Fruit fly (Drosophila melanogaster) whole organism, pupa: ENCODE data around the gene porin.
A peak's percentile ranks its signal among the peaks of the same experiment; 100 is the strongest.

ENCODE experiments used
- CG10348 ChIP-seq: fragments of 200-800 bp; sonication (Bioruptor generic); IDR thresholded peaks from 2 replicates; pipeline ENCODE4 v1.3.6; 2022; ENCODE audit warnings: missing biosample characterization, missing genetic modification characterization
- CG12605 ChIP-seq: fragments of 200-800 bp; sonication (Bioruptor generic); IDR thresholded peaks from 2 replicates; pipeline ENCODE4 v1.3.6; 2022; ENCODE audit warnings: missing biosample characterization, missing genetic modification characterization
- CG13204 ChIP-seq: fragments of 200-800 bp; sonication (Bioruptor generic); optimal IDR thresholded peaks from 2 replicates; lab custom pipeline; 2018; ENCODE audit warnings: missing biosample characterization, mild to moderate bottlenecking, missing genetic modification characterization, moderate library complexity
- CG14655 ChIP-seq: fragments of 200-800 bp; sonication (Bioruptor generic); optimal IDR thresholded peaks from 3 replicates; lab custom pipeline; 2017; ENCODE audit warnings: mild to moderate bottlenecking, missing biosample characterization, missing genetic modification reagents, missing genetic modification characterization
- CG15710 ChIP-seq: fragments of 200-800 bp; sonication (Bioruptor generic); optimal IDR thresholded peaks from 2 replicates; lab custom pipeline; 2018; ENCODE audit warnings: missing biosample characterization, mild to moderate bottlenecking, missing genetic modification characterization, moderate library complexity
- CG17806 ChIP-seq: fragments of 200-800 bp; sonication (Bioruptor generic); optimal IDR thresholded peaks from 2 replicates; lab custom pipeline; 2018; ENCODE audit warnings: missing biosample characterization, mild to moderate bottlenecking, missing genetic modification characterization, moderate library complexity
- CG32121 ChIP-seq: fragments of 200-800 bp; sonication (Bioruptor generic); IDR thresholded peaks from 2 replicates; pipeline ENCODE4 v1.3.6; 2022; ENCODE audit warnings: missing biosample characterization, missing genetic modification characterization
- CG34367 ChIP-seq: fragments of 200-800 bp; sonication (Bioruptor generic); optimal IDR thresholded peaks from 2 replicates; lab custom pipeline; 2018; ENCODE audit warnings: missing biosample characterization, mild to moderate bottlenecking, missing genetic modification characterization
- CG4496 ChIP-seq: fragments of 200-800 bp; sonication (Bioruptor generic); IDR thresholded peaks from 3 replicates; pipeline ENCODE4 v1.3.6; 2022; ENCODE audit warnings: missing biosample characterization, missing genetic modification characterization
- CG8159 ChIP-seq: fragments of 200-800 bp; sonication (Bioruptor generic); optimal IDR thresholded peaks from 3 replicates; lab custom pipeline; 2018; ENCODE audit warnings: missing biosample characterization, mild to moderate bottlenecking, missing genetic modification characterization, moderate library complexity
- CG8301 ChIP-seq: fragments of 200-800 bp; sonication (Bioruptor generic); optimal IDR thresholded peaks from 2 replicates; lab custom pipeline; 2018; ENCODE audit warnings: missing biosample characterization, mild to moderate bottlenecking, missing genetic modification characterization
- CG9948 ChIP-seq: fragments of 200-800 bp; sonication (Bioruptor generic); optimal IDR thresholded peaks from 2 replicates; lab custom pipeline; 2018; ENCODE audit warnings: missing biosample characterization, mild to moderate bottlenecking, missing genetic modification characterization, moderate library complexity
- D1 ChIP-seq: fragments of 200-800 bp; sonication (Bioruptor generic); optimal IDR thresholded peaks from 2 replicates; lab custom pipeline; 2018; ENCODE audit warnings: missing biosample characterization, mild to moderate bottlenecking, missing genetic modification characterization, moderate library complexity
- EcR ChIP-seq: fragments of 200-800 bp; sonication (Bioruptor generic); optimal IDR thresholded peaks from 3 replicates; lab custom pipeline; 2019; ENCODE audit warnings: missing biosample characterization, missing genetic modification characterization, mild to moderate bottlenecking, moderate library complexity, missing genetic modification reagents
- Ets98B ChIP-seq: fragments of 200-800 bp; sonication (Bioruptor generic); IDR thresholded peaks from 2 replicates; pipeline ENCODE4 v1.3.6; 2022; ENCODE audit warnings: missing biosample characterization, missing genetic modification characterization
- Pif1A ChIP-seq: fragments of 200-800 bp; sonication (Bioruptor generic); optimal IDR thresholded peaks from 3 replicates; lab custom pipeline; 2016; ENCODE audit warnings: missing biosample characterization, missing genetic modification characterization
- Pif1B ChIP-seq: fragments of 200-800 bp; sonication (Bioruptor generic); optimal IDR thresholded peaks from 3 replicates; lab custom pipeline; 2016; ENCODE audit warnings: missing biosample characterization, missing genetic modification characterization
- Snoo ChIP-seq: fragments of 200-800 bp; sonication (Bioruptor generic); optimal IDR thresholded peaks from 3 replicates; lab custom pipeline; 2017; ENCODE audit warnings: missing biosample characterization, mild to moderate bottlenecking, missing genetic modification characterization, inconsistent platforms
- fd96Ca ChIP-seq: fragments of 200-800 bp; sonication (Bioruptor generic); IDR thresholded peaks from 3 replicates; pipeline ENCODE4 v1.3.6; 2022; ENCODE audit warnings: missing biosample characterization, missing genetic modification characterization
- gl ChIP-seq: fragments of 200-800 bp; sonication (Bioruptor generic); optimal IDR thresholded peaks from 2 replicates; lab custom pipeline; 2018; ENCODE audit warnings: missing biosample characterization, mild to moderate bottlenecking, missing genetic modification characterization
- rn ChIP-seq: fragments of 200-800 bp; sonication (Bioruptor generic); IDR thresholded peaks from 2 replicates; pipeline ENCODE4 v1.3.6; 2022; ENCODE audit warnings: missing biosample characterization, missing genetic modification characterization

porin gene

dm6 chr2L:10841619-10842018, 9.0 kb downstream of the porin start:
- TF ChIP-seq D1 (tag; lab: Kevin White, UChicago) (no peak), Pif1B (GFP tag; lab: Kevin White, UChicago) (no peak), Pif1A (GFP tag; lab: Kevin White, UChicago) (no peak), CG32121 (GFP tag; lab: Robert Waterston, UW) (no peak)

dm6 chr2L:10837491-10837890, 13.2 kb downstream of the porin start, which contains the start of gene Nos:
Gene Nos (minus strand): TSS chr2L:10837511.
- TF ChIP-seq CG12605 (GFP tag; lab: Robert Waterston, UW) (peak; percentile 76), CG15710 (tag; lab: Kevin White, UChicago) (no peak), CG8159 (no peak), CG10348 (GFP tag; lab: Robert Waterston, UW) (no peak)
- TF ChIP-seq, all 21 proteins: peak for 1

- TF ChIP-seq CG34367 = no peak
These were observed 19.1 kb downstream of the porin start for dm6 chr2L:10831590-10831989.

dm6 chr2L:10822620-10823019, 28.0 kb downstream of the porin start:
- TF ChIP-seq Pif1B (GFP tag; lab: Kevin White, UChicago) (no peak), CG34367 (no peak), CG9948 (tag; lab: Kevin White, UChicago) (no peak), CG15710 (tag; lab: Kevin White, UChicago) (no peak), CG8301 (no peak), CG13204 (GFP tag; lab: Kevin White, UChicago) (no peak), CG32121 (GFP tag; lab: Robert Waterston, UW) (no peak), fd96Ca (no peak)

- TF ChIP-seq CG8301 (no peak), EcR (no peak), CG8159 (no peak), CG32121 (GFP tag; lab: Robert Waterston, UW) (no peak), CG4496 (GFP tag; lab: Robert Waterston, UW) (no peak), fd96Ca (no peak), CG17806 (tag; lab: Kevin White, UChicago) (no peak), CG34367 (no peak)
These were observed 30.2 kb downstream of the porin start, which contains the start of gene CG17134 for dm6 chr2L:10820405-10820804. Gene CG17134 (plus strand): TSS chr2L:10820705.

- no peak for TF ChIP-seq CG14655 (GFP tag; lab: Kevin White, UChicago)
- TF ChIP-seq CG10348 (GFP tag; lab: Robert Waterston, UW) = no peak
- no peak for TF ChIP-seq Snoo (tag; lab: Kevin White, UChicago)
- TF ChIP-seq Pif1A (GFP tag; lab: Kevin White, UChicago) = no peak
- TF ChIP-seq CG34367 = no peak
- no peak for TF ChIP-seq CG9948 (tag; lab: Kevin White, UChicago)
- TF ChIP-seq CG15710 (tag; lab: Kevin White, UChicago) = no peak
- TF ChIP-seq CG32121 (GFP tag; lab: Robert Waterston, UW) = no peak
- TF ChIP-seq rn = no peak
These were observed 31.8 kb downstream of the porin start, which contains the start of gene CG6508 for dm6 chr2L:10818807-10819206. Gene CG6508 (plus strand): TSS chr2L:10819107.

dm6 chr2L:10801951-10802780, 48.5 kb downstream of the porin start:
- TF ChIP-seq D1 (tag; lab: Kevin White, UChicago) (no peak), fd96Ca (no peak), CG15710 (tag; lab: Kevin White, UChicago) (no peak), CG13204 (GFP tag; lab: Kevin White, UChicago) (no peak), CG9948 (tag; lab: Kevin White, UChicago) (no peak), rn (no peak), CG12605 (GFP tag; lab: Robert Waterston, UW) (no peak), gl (tag; lab: Kevin White, UChicago) (no peak), CG8301 (no peak), CG17806 (tag; lab: Kevin White, UChicago) (no peak), CG14655 (GFP tag; lab: Kevin White, UChicago) (no peak), Ets98B (GFP tag; lab: Robert Waterston, UW) (no peak), CG4496 (GFP tag; lab: Robert Waterston, UW) (no peak), CG8159 (no peak)
